Worm (Caenorhabditis elegans): ENCODE measurements around the gene fbf-1.

The fbf-1 gene

ce11 chrII:6031106-6031505 lies 49.5 kb downstream of the fbf-1 start, which contains the start of gene frpr-16:
Gene frpr-16 (minus strand): TSS chrII:6031206.
- TF ChIP-seq him-1 (tag; optimal IDR thresholded peaks at IDR 0.05) (no peak), W03F9.2 (tag; optimal IDR thresholded peaks at IDR 0.05) (no peak), dao-5 (tag; optimal IDR thresholded peaks at IDR 0.05) (no peak)

- TF ChIP-seq dao-5 (tag; optimal IDR thresholded peaks at IDR 0.05) (no peak), him-1 (tag; optimal IDR thresholded peaks at IDR 0.05) (no peak), W03F9.2 (tag; optimal IDR thresholded peaks at IDR 0.05) (no peak)
These were observed 52.0 kb downstream of the fbf-1 start for ce11 chrII:6028594-6029141.

Data from whole organism, L4/young adult.